Worm (Caenorhabditis elegans) whole organism, L1 larva: Measurements from ENCODE around the gene flp-27.

Experiments used
- C04F5.9 ChIP-seq: sonication (generic microtip); optimal IDR thresholded peaks from 2 replicates; lab custom pipeline; 2016; ENCODE audit warnings: missing genetic modification characterization, missing compliant biosample characterization
- C16A3.4 ChIP-seq: fragments of 150-350 bp; optimal IDR thresholded peaks from 2 replicates; lab custom pipeline; 2014; ENCODE audit warnings: missing biosample characterization, missing genetic modification characterization
- C34B4.2 ChIP-seq: sonication (generic microtip); optimal IDR thresholded peaks from 2 replicates; lab custom pipeline; 2017; ENCODE audit warnings: mild to moderate bottlenecking, missing genetic modification characterization, missing compliant biosample characterization
- F16B12.6 ChIP-seq: fragments of 150-350 bp; optimal IDR thresholded peaks from 2 replicates; lab custom pipeline; 2014; ENCODE audit warnings: missing biosample characterization, missing genetic modification characterization
- ama-1 ChIP-seq: fragments of 150-350 bp; optimal IDR thresholded peaks from 2 replicates; lab custom pipeline; 2014
- blmp-1 ChIP-seq: fragments of 150-350 bp; optimal IDR thresholded peaks from 2 replicates; lab custom pipeline; 2014; ENCODE audit warnings: missing biosample characterization, missing genetic modification characterization
- ceh-88 ChIP-seq: fragments of 200-800 bp; sonication (Bioruptor generic); IDR thresholded peaks from 2 replicates; pipeline ENCODE4 v1.3.6; 2022; ENCODE audit warnings: missing genetic modification characterization, missing compliant biosample characterization
- ceh-90 ChIP-seq: sonication (generic microtip); optimal IDR thresholded peaks from 2 replicates; lab custom pipeline; 2016; ENCODE audit warnings: missing genetic modification characterization, missing compliant biosample characterization
- ces-1 ChIP-seq: fragments of 150-350 bp; optimal IDR thresholded peaks from 2 replicates; lab custom pipeline; 2014; ENCODE audit warnings: missing biosample characterization, missing genetic modification reagents, missing genetic modification characterization
- dpl-1 ChIP-seq, 3 experiments: fragments of 150-350 bp in 2 of 3; sonication (generic microtip) in 1 of 3; optimal IDR thresholded peaks; 2 replicates each; lab custom pipeline; 2014 to 2017; ENCODE audit warnings: missing biosample characterization in 3 of 3, missing genetic modification characterization in 3 of 3, missing genetic modification reagents in 3 of 3
- dsc-1 ChIP-seq: sonication (generic microtip); optimal IDR thresholded peaks from 2 replicates; lab custom pipeline; 2016; ENCODE audit warnings: mild to moderate bottlenecking, missing genetic modification characterization, missing compliant biosample characterization
- efl-1 ChIP-seq, 4 experiments: fragments of 150-350 bp; optimal IDR thresholded peaks in 3 of 4; peaks in 1 of 4; 1 replicate in 1 of 4; 2 replicates in 3 of 4; lab custom pipeline; 2014; ENCODE audit warnings: missing biosample characterization in 2 of 4, missing genetic modification characterization in 2 of 4, missing genetic modification reagents in 2 of 4
- fkh-10 ChIP-seq: sonication (generic microtip); optimal IDR thresholded peaks from 2 replicates; lab custom pipeline; 2017; ENCODE audit warnings: missing biosample characterization, missing genetic modification reagents, missing genetic modification characterization
- fkh-4 ChIP-seq: sonication (generic microtip); optimal IDR thresholded peaks from 2 replicates; lab custom pipeline; 2016; ENCODE audit warnings: missing compliant biosample characterization, missing genetic modification characterization, borderline replicate concordance
- fkh-8 ChIP-seq: sonication (generic microtip); optimal IDR thresholded peaks from 2 replicates; lab custom pipeline; 2016; ENCODE audit warnings: mild to moderate bottlenecking, missing genetic modification characterization, missing compliant biosample characterization
- fos-1 ChIP-seq: fragments of 150-350 bp; optimal IDR thresholded peaks from 2 replicates; lab custom pipeline; 2014; ENCODE audit warnings: missing biosample characterization, missing genetic modification characterization
- grh-1 ChIP-seq: fragments of 200-800 bp; sonication (Bioruptor generic); IDR thresholded peaks from 2 replicates; pipeline ENCODE4 v1.3.6; 2022; ENCODE audit warnings: missing genetic modification reagents, missing genetic modification characterization, missing compliant biosample characterization
- hlh-4 ChIP-seq: sonication (generic microtip); optimal IDR thresholded peaks from 2 replicates; lab custom pipeline; 2016; ENCODE audit warnings: mild to moderate bottlenecking, missing genetic modification characterization, missing compliant biosample characterization
- lin-15B ChIP-seq: fragments of 150-350 bp; sonication (generic microtip); optimal IDR thresholded peaks from 3 replicates; lab custom pipeline; 2014; ENCODE audit warnings: missing biosample characterization, missing genetic modification characterization
- lin-35 ChIP-seq, 2 experiments: fragments of 150-350 bp; optimal IDR thresholded peaks; 2 replicates each; lab custom pipeline; 2014; ENCODE audit warnings: missing biosample characterization in 2 of 2, missing genetic modification characterization in 2 of 2, missing genetic modification reagents in 2 of 2
- lin-39 ChIP-seq: fragments of 150-350 bp; optimal IDR thresholded peaks from 2 replicates; lab custom pipeline; 2014; ENCODE audit warnings: missing biosample characterization, missing genetic modification reagents, missing genetic modification characterization
- lsy-2 ChIP-seq, 2 experiments: fragments of 150-350 bp; optimal IDR thresholded peaks; 2 replicates each; lab custom pipeline; 2014; ENCODE audit warnings: missing biosample characterization in 2 of 2, missing genetic modification characterization in 2 of 2
- mef-2 ChIP-seq: fragments of 150-350 bp; optimal IDR thresholded peaks from 2 replicates; lab custom pipeline; 2014; ENCODE audit warnings: missing biosample characterization, missing genetic modification characterization
- nhr-12 ChIP-seq: sonication (generic microtip); optimal IDR thresholded peaks from 2 replicates; lab custom pipeline; 2017; ENCODE audit warnings: missing biosample characterization, missing genetic modification characterization
- nhr-19 ChIP-seq: fragments of 200-800 bp; sonication (Bioruptor generic); conservative IDR thresholded peaks from 2 replicates; pipeline ENCODE4 v1.3.6; 2022; ENCODE audit warnings: missing genetic modification characterization, missing compliant biosample characterization
- nhr-28 ChIP-seq: fragments of 150-350 bp; optimal IDR thresholded peaks from 2 replicates; lab custom pipeline; 2014; ENCODE audit warnings: missing biosample characterization, missing genetic modification characterization
- nhr-77 ChIP-seq: fragments of 150-350 bp; optimal IDR thresholded peaks from 2 replicates; lab custom pipeline; 2014; ENCODE audit warnings: missing biosample characterization, missing genetic modification characterization
- nhr-85 ChIP-seq: sonication (generic microtip); peaks from one replicate; lab custom pipeline; 2016; ENCODE audit warnings: missing genetic modification characterization, inconsistent platforms, missing compliant biosample characterization
- nhr-90 ChIP-seq: sonication (generic microtip); optimal IDR thresholded peaks from 2 replicates; lab custom pipeline; 2016; ENCODE audit warnings: mild to moderate bottlenecking, missing genetic modification characterization, missing compliant biosample characterization; ENCODE audit not compliant: poor library complexity
- rnt-1 ChIP-seq: sonication (generic microtip); optimal IDR thresholded peaks from 2 replicates; lab custom pipeline; 2016; ENCODE audit warnings: mild to moderate bottlenecking, missing genetic modification characterization, moderate library complexity, missing compliant biosample characterization
- skn-1 ChIP-seq: fragments of 150-350 bp; optimal IDR thresholded peaks from 2 replicates; lab custom pipeline; 2014; ENCODE audit warnings: missing biosample characterization, missing genetic modification characterization
- sptf-1 ChIP-seq: fragments of 150-350 bp; optimal IDR thresholded peaks from 2 replicates; lab custom pipeline; 2014; ENCODE audit warnings: missing biosample characterization, missing genetic modification characterization
- sup-37 ChIP-seq: fragments of 200-800 bp; sonication (Bioruptor generic); optimal IDR thresholded peaks from 2 replicates; lab custom pipeline; 2018; ENCODE audit warnings: mild to moderate bottlenecking, missing genetic modification characterization, missing compliant biosample characterization
- unc-98 ChIP-seq: fragments of 200-800 bp; sonication (Bioruptor generic); IDR thresholded peaks from 2 replicates; pipeline ENCODE4 v1.3.6; 2022; ENCODE audit warnings: missing genetic modification characterization, missing compliant biosample characterization
- vab-15 ChIP-seq: sonication (generic microtip); optimal IDR thresholded peaks from 2 replicates; lab custom pipeline; 2017; ENCODE audit warnings: missing genotype, mild to moderate bottlenecking, missing genetic modification characterization, missing compliant biosample characterization
- ztf-11 ChIP-seq, 2 experiments: sonication (generic microtip); optimal IDR thresholded peaks; 2 replicates each; lab custom pipeline; 2016 to 2017; ENCODE audit warnings: missing genetic modification characterization in 2 of 2, missing biosample characterization in 1 of 2, missing compliant biosample characterization in 1 of 2
- ztf-4 ChIP-seq: fragments of 150-350 bp; optimal IDR thresholded peaks from 2 replicates; lab custom pipeline; 2014; ENCODE audit warnings: missing biosample characterization, missing genetic modification characterization

The flp-27 gene

DNA sequence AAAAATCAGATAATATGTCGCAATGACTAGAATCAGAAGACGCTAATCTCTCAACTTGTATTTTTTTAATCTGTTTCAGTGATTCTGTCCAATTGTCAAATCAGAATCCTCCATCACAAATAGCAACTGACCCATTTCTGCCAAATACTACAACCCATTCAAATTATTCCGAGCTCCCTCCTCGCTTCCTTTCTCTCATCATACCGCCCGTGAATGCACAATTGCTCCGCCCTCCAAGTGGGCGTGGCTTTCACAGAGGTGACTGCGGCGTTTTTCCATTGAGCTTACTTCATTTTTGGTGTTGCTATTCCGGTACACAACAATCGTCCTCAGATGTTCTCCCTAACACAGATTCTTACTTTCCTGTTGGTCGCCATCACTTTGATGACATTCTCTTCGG lies at the start of gene flp-27:
TSS of gene flp-27 (plus strand) at position 301 of the 400 bp plus-strand sequence.
- TF ChIP-seq ama-1 (lab: Kevin White, UChicago) (no peak), F16B12.6 (tag; lab: Kevin White, UChicago) (no peak)

DNA sequence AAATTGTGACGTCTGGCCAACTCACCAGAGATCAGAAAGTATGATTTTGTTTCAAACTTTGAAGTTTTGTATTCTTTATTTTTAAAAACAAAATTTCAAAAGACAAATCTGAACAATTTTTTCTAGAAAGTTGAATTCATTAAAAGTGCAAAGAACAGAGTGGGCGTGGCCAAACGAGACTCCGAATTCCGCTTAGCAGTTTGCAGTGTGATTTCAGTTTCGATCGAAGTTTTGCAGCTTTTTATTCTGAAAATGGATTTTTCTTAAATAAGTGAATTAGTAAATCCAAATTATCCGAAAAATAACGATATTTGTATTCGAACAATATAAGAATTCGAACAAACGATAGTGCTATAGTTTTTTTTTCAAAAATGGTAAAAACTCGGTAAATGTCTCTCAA lies 47.4 kb upstream of the flp-27 start:
- TF ChIP-seq sptf-1 (tag; lab: Kevin White, UChicago): no peak
- TF ChIP-seq lin-15B (tag; lab: Kevin White, UChicago): no peak
- TF ChIP-seq ceh-88 (GFP tag; lab: Robert Waterston, UW): no peak
- TF ChIP-seq efl-1 (optimal IDR thresholded peaks at IDR 0.05; lab: Kevin White, UChicago): no peak
- TF ChIP-seq efl-1 (GFP tag; optimal IDR thresholded peaks at IDR 0.05 in 1 of 2; lab: Kevin White, UChicago): peak in 1 of 2 experiments; percentile 54
- no peak for TF ChIP-seq vab-15 (tag; lab: Kevin White, UChicago)
- TF ChIP-seq lin-35 (GFP tag; optimal IDR thresholded peaks at IDR 0.05; lab: Kevin White, UChicago): peak in 1 of 2 experiments; percentile 5
- no peak for TF ChIP-seq unc-98 (GFP tag; lab: Robert Waterston, UW)
- TF ChIP-seq dpl-1 (GFP tag; optimal IDR thresholded peaks at IDR 0.05; lab: Kevin White, UChicago): peak in 1 of 3 experiments; percentile 30
- TF ChIP-seq grh-1 (GFP tag; lab: Robert Waterston, UW): no peak
- no peak for TF ChIP-seq skn-1 (tag; lab: Kevin White, UChicago)
- peak; percentile 12 for TF ChIP-seq blmp-1 (tag; lab: Kevin White, UChicago)
- peak in 1 of 2 experiments; percentile 52 for TF ChIP-seq lsy-2 (tag; optimal IDR thresholded peaks at IDR 0.05; lab: Kevin White, UChicago)
- no peak for TF ChIP-seq C04F5.9 (tag; lab: Kevin White, UChicago)

DNA sequence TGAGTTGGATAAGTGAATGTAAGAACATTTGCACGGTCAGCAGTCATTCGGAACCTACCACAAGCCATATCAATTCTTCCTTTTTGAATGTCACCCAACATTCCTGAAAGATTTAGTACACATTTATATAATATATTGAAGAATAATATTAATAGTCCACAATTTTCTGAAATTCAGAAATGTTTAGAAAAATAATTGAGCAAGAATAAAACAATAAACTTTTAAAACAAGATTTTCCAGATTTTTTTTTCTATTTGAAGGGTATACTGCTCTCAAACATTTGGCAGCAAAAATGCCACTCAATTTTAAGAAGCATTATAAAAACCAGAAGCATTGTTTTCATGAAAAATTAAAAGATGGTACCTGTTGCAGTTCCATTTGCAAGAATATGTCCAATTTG lies 44.0 kb upstream of the flp-27 start, which contains the start of gene F59E12.8:
TSS of gene F59E12.8 (minus strand) at position 101 of the 400 bp plus-strand sequence.
- TF ChIP-seq fkh-10 (GFP tag; lab: Kevin White, UChicago): no peak
- TF ChIP-seq dpl-1 (GFP tag; optimal IDR thresholded peaks at IDR 0.05; lab: Kevin White, UChicago): no peak
- no peak for TF ChIP-seq fkh-8 (tag; lab: Kevin White, UChicago)
- no peak for TF ChIP-seq ceh-90 (tag; lab: Kevin White, UChicago)
- TF ChIP-seq nhr-85 (tag; lab: Kevin White, UChicago): no peak
- no peak for TF ChIP-seq fos-1 (tag; lab: Kevin White, UChicago)
- no peak for TF ChIP-seq ztf-11 (tag; optimal IDR thresholded peaks at IDR 0.05; lab: Kevin White, UChicago)
- TF ChIP-seq dsc-1 (tag; lab: Kevin White, UChicago): no peak
- TF ChIP-seq nhr-77 (tag; lab: Kevin White, UChicago): no peak
- TF ChIP-seq C34B4.2: no peak
- no peak for TF ChIP-seq sup-37 (GFP tag; lab: Kevin White, UChicago)
- TF ChIP-seq ztf-4 (tag; lab: Kevin White, UChicago): no peak
- TF ChIP-seq hlh-4 (tag; lab: Kevin White, UChicago): no peak
- no peak for TF ChIP-seq nhr-19 (GFP tag; lab: Robert Waterston, UW)
- no peak for TF ChIP-seq ces-1 (GFP tag; lab: Kevin White, UChicago)

DNA sequence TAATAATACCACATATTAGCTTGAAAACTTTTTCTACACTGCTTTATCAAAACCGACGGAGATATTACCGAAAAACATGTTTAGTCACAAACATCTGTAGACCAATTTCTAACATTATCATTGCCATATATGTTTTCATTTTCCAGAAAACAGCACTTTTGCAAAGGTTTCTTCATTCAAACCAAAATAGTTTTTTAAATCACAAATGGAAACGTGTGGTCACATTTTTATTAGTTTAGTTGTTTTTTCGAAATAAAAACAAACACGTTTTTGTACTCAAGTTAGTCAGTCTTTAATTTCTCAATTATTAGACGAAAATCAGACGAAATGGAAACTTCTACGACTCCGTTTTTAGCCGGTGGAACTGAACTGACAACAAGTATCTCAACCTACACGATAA lies 42.7 kb upstream of the flp-27 start, which contains the start of gene F59E12.3:
TSS of gene F59E12.3 (plus strand) at position 301 of the 400 bp plus-strand sequence.
- TF ChIP-seq nhr-85 (tag; lab: Kevin White, UChicago) (peak; percentile 42), ztf-4 (tag; lab: Kevin White, UChicago) (no peak)

DNA sequence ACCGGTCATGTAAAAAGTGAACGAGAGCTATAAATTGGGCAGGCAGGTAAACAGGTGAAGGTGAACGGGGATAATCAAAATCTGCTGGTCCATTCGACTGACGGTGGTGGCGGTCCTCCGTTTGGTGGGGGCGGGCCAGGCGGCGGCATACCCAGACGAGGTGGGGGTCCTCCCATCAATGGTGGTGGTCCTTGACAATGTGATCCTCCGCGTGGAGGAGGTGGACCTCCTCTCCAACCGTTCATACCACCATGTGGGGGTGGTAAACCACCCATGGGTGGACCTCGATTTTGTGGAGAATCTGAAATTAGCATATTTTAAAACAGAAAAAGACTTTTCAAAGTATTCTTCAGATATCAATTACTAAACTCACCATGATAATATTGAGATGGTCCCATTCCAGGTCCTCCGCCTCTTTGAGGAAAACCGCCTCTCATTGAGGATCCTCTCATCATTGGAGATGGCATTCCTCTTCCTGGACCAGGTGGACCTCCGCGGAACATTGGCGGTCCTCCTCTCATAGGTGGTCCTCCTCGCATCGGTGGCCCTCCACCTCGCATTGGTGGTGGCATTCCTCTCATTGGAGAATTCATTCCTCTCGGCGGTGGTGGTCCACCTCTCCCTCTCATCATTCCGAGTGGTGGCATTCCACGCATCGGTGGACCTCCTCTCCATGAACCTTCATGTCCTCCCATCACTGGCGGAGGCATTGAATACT lies 40.3 kb upstream of the flp-27 start:
- TF ChIP-seq nhr-12 (no peak), fkh-4 (no peak), nhr-28 (no peak), mef-2 (no peak), lsy-2 (tag; optimal IDR thresholded peaks at IDR 0.05; lab: Kevin White, UChicago) (no peak), ama-1 (lab: Kevin White, UChicago) (no peak), F16B12.6 (tag; lab: Kevin White, UChicago) (no peak), lin-39 (no peak), C16A3.4 (tag; lab: Kevin White, UChicago) (no peak), fkh-8 (tag; lab: Kevin White, UChicago) (no peak), nhr-90 (no peak), rnt-1 (tag; lab: Kevin White, UChicago) (no peak), ces-1 (GFP tag; lab: Kevin White, UChicago) (no peak)
